Worm (Caenorhabditis elegans): ENCODE results near the gene Y57G11C.499.

- TF ChIP-seq med-1 (GFP tag; optimal IDR thresholded peaks at IDR 0.05; ENCODE audit: insufficient read depth) = no peak
- TF ChIP-seq cog-1 (tag; optimal IDR thresholded peaks at IDR 0.05) = no peak
- TF ChIP-seq ztf-23 (GFP tag; IDR thresholded peaks at IDR 0.05) = no peak
Measured at ce11 chrIV:14757786-14758185, 3.1 kb upstream of the Y57G11C.499 start.
